Worm (Caenorhabditis elegans) whole organism, late embryonic: ENCODE results near the gene str-94.

Source experiments
- C08G9.2 ChIP-seq: sonication (generic microtip); optimal IDR thresholded peaks from 2 replicates; lab custom pipeline; 2016; ENCODE audit warnings: mild to moderate bottlenecking, missing genetic modification characterization, moderate library complexity, missing compliant biosample characterization
- C38D4.7 ChIP-seq: fragments of 200-800 bp; sonication (Bioruptor generic); optimal IDR thresholded peaks from 2 replicates; lab custom pipeline; 2018; ENCODE audit warnings: mild to moderate bottlenecking, missing genetic modification characterization, moderate library complexity, missing compliant biosample characterization
- F13H6.1 ChIP-seq: sonication (generic microtip); optimal IDR thresholded peaks from 2 replicates; lab custom pipeline; 2016; ENCODE audit warnings: missing genetic modification characterization, missing compliant biosample characterization
- K02D7.2 ChIP-seq: sonication (generic microtip); optimal IDR thresholded peaks from 2 replicates; lab custom pipeline; 2017; ENCODE audit warnings: mild to moderate bottlenecking, missing genetic modification characterization, missing compliant biosample characterization
- K09A11.1 ChIP-seq: sonication (generic microtip); optimal IDR thresholded peaks from 2 replicates; lab custom pipeline; 2017; ENCODE audit warnings: antibody characterized with exemption, mild to moderate bottlenecking, missing genetic modification characterization, missing compliant biosample characterization; ENCODE audit not compliant: insufficient read depth
- Y22D7AL.16 ChIP-seq: sonication (generic microtip); optimal IDR thresholded peaks from 2 replicates; lab custom pipeline; 2016; ENCODE audit warnings: missing genetic modification characterization, missing compliant biosample characterization
- ahr-1 ChIP-seq: sonication (generic microtip); optimal IDR thresholded peaks from 2 replicates; lab custom pipeline; 2016; ENCODE audit warnings: missing genetic modification characterization, missing compliant biosample characterization
- ceh-14 ChIP-seq: sonication (generic microtip); optimal IDR thresholded peaks from 2 replicates; lab custom pipeline; 2016; ENCODE audit warnings: missing genotype, missing genetic modification characterization, missing compliant biosample characterization
- ceh-19 ChIP-seq: fragments of 200-800 bp; sonication (Bioruptor generic); optimal IDR thresholded peaks from 2 replicates; lab custom pipeline; 2018; ENCODE audit warnings: mild to moderate bottlenecking, missing genetic modification characterization, missing compliant biosample characterization
- ceh-30 ChIP-seq: fragments of 150-350 bp; optimal IDR thresholded peaks from 2 replicates; lab custom pipeline; 2014; ENCODE audit warnings: missing biosample characterization, missing genetic modification characterization
- ceh-31 ChIP-seq: sonication (generic microtip); optimal IDR thresholded peaks from 2 replicates; lab custom pipeline; 2016; ENCODE audit warnings: missing genetic modification characterization, missing compliant biosample characterization
- ceh-45 ChIP-seq: fragments of 200-800 bp; sonication (Bioruptor generic); IDR thresholded peaks from 2 replicates; pipeline ENCODE4 v1.3.6; 2022; ENCODE audit warnings: missing genetic modification reagents, missing genetic modification characterization, missing compliant biosample characterization
- ceh-6 ChIP-seq: fragments of 200-800 bp; sonication (Bioruptor generic); optimal IDR thresholded peaks from 2 replicates; lab custom pipeline; 2018; ENCODE audit warnings: mild to moderate bottlenecking, missing genetic modification characterization, missing compliant biosample characterization
- ceh-9 ChIP-seq: sonication (generic microtip); optimal IDR thresholded peaks from 2 replicates; lab custom pipeline; 2016; ENCODE audit warnings: mild to moderate bottlenecking, missing genetic modification characterization, inconsistent platforms, missing compliant biosample characterization
- dmd-4 ChIP-seq: sonication (generic microtip); optimal IDR thresholded peaks from 2 replicates; lab custom pipeline; 2016; ENCODE audit warnings: borderline replicate concordance, missing genetic modification characterization, missing compliant biosample characterization
- dve-1 ChIP-seq: sonication (generic microtip); optimal IDR thresholded peaks from 2 replicates; lab custom pipeline; 2017; ENCODE audit warnings: antibody characterized with exemption, mild to moderate bottlenecking, missing genetic modification characterization, missing compliant biosample characterization
- elt-2 ChIP-seq: sonication (generic microtip); optimal IDR thresholded peaks from 2 replicates; lab custom pipeline; 2016; ENCODE audit warnings: missing genetic modification reagents, missing genetic modification characterization, missing compliant biosample characterization
- ets-4 ChIP-seq: sonication (generic microtip); optimal IDR thresholded peaks from 2 replicates; lab custom pipeline; 2016; ENCODE audit warnings: missing genetic modification characterization, missing compliant biosample characterization
- fkh-6 ChIP-seq: sonication (generic microtip); optimal IDR thresholded peaks from 2 replicates; lab custom pipeline; 2016; ENCODE audit warnings: missing genetic modification characterization, missing compliant biosample characterization
- gmeb-2 ChIP-seq: sonication (generic microtip); optimal IDR thresholded peaks from 2 replicates; lab custom pipeline; 2016; ENCODE audit warnings: missing genetic modification characterization, inconsistent platforms, missing compliant biosample characterization
- hlh-13 ChIP-seq: fragments of 200-800 bp; sonication (Bioruptor generic); optimal IDR thresholded peaks from 2 replicates; lab custom pipeline; 2018; ENCODE audit warnings: mild to moderate bottlenecking, missing genetic modification characterization, missing compliant biosample characterization
- hlh-30 ChIP-seq: sonication (generic microtip); optimal IDR thresholded peaks from 2 replicates; lab custom pipeline; 2017; ENCODE audit warnings: antibody characterized with exemption, missing genetic modification characterization, missing compliant biosample characterization; ENCODE audit not compliant: insufficient read depth
- hlh-6 ChIP-seq: sonication (generic microtip); optimal IDR thresholded peaks from 2 replicates; lab custom pipeline; 2016; ENCODE audit warnings: missing genotype, missing genetic modification characterization, missing compliant biosample characterization
- hlh-8 ChIP-seq: sonication (generic microtip); optimal IDR thresholded peaks from 2 replicates; lab custom pipeline; 2016; ENCODE audit warnings: missing genotype, missing genetic modification characterization, missing compliant biosample characterization
- lin-11 ChIP-seq: fragments of 200-800 bp; sonication (Bioruptor generic); optimal IDR thresholded peaks from 2 replicates; lab custom pipeline; 2018; ENCODE audit warnings: mild to moderate bottlenecking, missing genetic modification characterization, missing compliant biosample characterization
- madf-2 ChIP-seq: sonication (generic microtip); optimal IDR thresholded peaks from 2 replicates; lab custom pipeline; 2017; ENCODE audit warnings: missing genetic modification characterization, missing compliant biosample characterization
- mec-3 ChIP-seq: sonication (generic microtip); optimal IDR thresholded peaks from 2 replicates; lab custom pipeline; 2016; ENCODE audit warnings: borderline replicate concordance, missing genetic modification characterization, missing compliant biosample characterization
- nfya-1 ChIP-seq: sonication (generic microtip); optimal IDR thresholded peaks from 2 replicates; lab custom pipeline; 2017; ENCODE audit warnings: missing genetic modification characterization, mild to moderate bottlenecking, missing compliant biosample characterization, antibody characterized with exemption, moderate library complexity
- nhr-11 ChIP-seq: fragments of 150-350 bp; optimal IDR thresholded peaks from 2 replicates; lab custom pipeline; 2014; ENCODE audit warnings: missing biosample characterization, missing genetic modification characterization
- npax-4 ChIP-seq: sonication (generic microtip); optimal IDR thresholded peaks from 2 replicates; lab custom pipeline; 2016; ENCODE audit warnings: missing genetic modification characterization, missing compliant biosample characterization
- pag-3 ChIP-seq: sonication (generic microtip); optimal IDR thresholded peaks from 2 replicates; lab custom pipeline; 2016; ENCODE audit warnings: missing compliant biosample characterization, missing genetic modification characterization, borderline replicate concordance
- pax-1 ChIP-seq: fragments of 150-350 bp; optimal IDR thresholded peaks from 2 replicates; lab custom pipeline; 2014; ENCODE audit warnings: missing biosample characterization, missing genetic modification characterization
- pha-2 ChIP-seq: sonication (generic microtip); optimal IDR thresholded peaks from 2 replicates; lab custom pipeline; 2017; ENCODE audit warnings: mild to moderate bottlenecking, missing genetic modification characterization, missing compliant biosample characterization
- pqm-1 ChIP-seq: sonication (generic microtip); optimal IDR thresholded peaks from 2 replicates; lab custom pipeline; 2016; ENCODE audit warnings: missing genetic modification characterization, missing compliant biosample characterization
- pros-1 ChIP-seq: fragments of 150-350 bp; optimal IDR thresholded peaks from 2 replicates; lab custom pipeline; 2014; ENCODE audit warnings: missing biosample characterization, missing genetic modification reagents, missing genetic modification characterization
- ref-2 ChIP-seq: sonication (generic microtip); optimal IDR thresholded peaks from 2 replicates; lab custom pipeline; 2016; ENCODE audit warnings: missing genetic modification characterization, missing compliant biosample characterization
- rnt-1 ChIP-seq: sonication (generic microtip); optimal IDR thresholded peaks from 2 replicates; lab custom pipeline; 2016; ENCODE audit warnings: missing genetic modification characterization, missing compliant biosample characterization
- sdc-2 ChIP-seq: sonication (generic microtip); optimal IDR thresholded peaks from 2 replicates; lab custom pipeline; 2016; ENCODE audit warnings: missing genotype, missing genetic modification characterization, missing compliant biosample characterization
- sox-2 ChIP-seq: fragments of 200-800 bp; sonication (Bioruptor generic); IDR thresholded peaks from 2 replicates; pipeline ENCODE4 v1.3.6; 2022; ENCODE audit warnings: missing genetic modification reagents, missing genetic modification characterization, missing compliant biosample characterization
- sox-4 ChIP-seq: sonication (generic microtip); optimal IDR thresholded peaks from 2 replicates; lab custom pipeline; 2017; ENCODE audit warnings: mild to moderate bottlenecking, missing genetic modification characterization, inconsistent platforms, missing compliant biosample characterization
- syd-9 ChIP-seq: sonication (generic microtip); optimal IDR thresholded peaks from 2 replicates; lab custom pipeline; 2016; ENCODE audit warnings: mild to moderate bottlenecking, missing genetic modification characterization, moderate library complexity, missing compliant biosample characterization
- tbx-2 ChIP-seq: sonication (generic microtip); optimal IDR thresholded peaks from 2 replicates; lab custom pipeline; 2016; ENCODE audit warnings: missing genetic modification characterization, missing compliant biosample characterization
- tbx-7 ChIP-seq: sonication (generic microtip); optimal IDR thresholded peaks from 2 replicates; lab custom pipeline; 2016; ENCODE audit warnings: missing genotype, missing genetic modification characterization, missing compliant biosample characterization
- unc-42 ChIP-seq: sonication (generic microtip); optimal IDR thresholded peaks from 2 replicates; lab custom pipeline; 2016; ENCODE audit warnings: missing genotype, missing genetic modification characterization, missing compliant biosample characterization
- unc-55 ChIP-seq: sonication (generic microtip); optimal IDR thresholded peaks from 2 replicates; lab custom pipeline; 2017; ENCODE audit warnings: missing biosample characterization, missing genetic modification reagents, missing genetic modification characterization
- unc-86 ChIP-seq: sonication (generic microtip); optimal IDR thresholded peaks from 2 replicates; lab custom pipeline; 2016; ENCODE audit warnings: missing genetic modification characterization, missing compliant biosample characterization

str-94 gene

DNA sequence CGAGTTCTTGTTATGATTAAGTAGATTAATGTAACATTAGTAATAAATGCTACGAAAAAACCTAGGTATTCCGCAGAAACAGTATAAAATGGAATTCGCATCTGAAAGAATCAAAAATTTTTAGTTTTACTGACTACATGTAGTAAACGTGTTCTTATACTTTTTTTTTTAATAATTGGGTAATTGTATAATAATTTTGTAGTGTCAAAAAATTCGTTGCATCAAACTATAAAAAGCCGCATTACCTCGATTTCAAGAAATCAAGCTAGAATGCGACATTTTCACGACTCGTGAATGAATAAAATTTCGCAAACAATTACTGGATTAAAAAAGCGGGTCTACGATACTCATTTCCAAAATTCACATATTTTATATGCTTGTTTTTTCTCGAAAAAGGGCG is at the start of gene str-94:
Gene str-94, minus strand, starts transcription at position 101 of the 400 bp plus-strand sequence.
- TF ChIP-seq unc-55 (no peak), nfya-1 (tag; lab: Kevin White, UChicago) (no peak), hlh-6 (tag; lab: Kevin White, UChicago) (no peak), C38D4.7 (GFP tag; lab: Kevin White, UChicago) (no peak), dmd-4 (no peak), tbx-7 (tag; lab: Kevin White, UChicago) (no peak), unc-86 (no peak), K09A11.1 (no peak), K02D7.2 (no peak), hlh-13 (no peak), pros-1 (tag; lab: Kevin White, UChicago) (no peak), sox-2 (GFP tag; lab: Robert Waterston, UW) (no peak), fkh-6 (tag; lab: Kevin White, UChicago) (no peak), unc-42 (tag; lab: Kevin White, UChicago) (no peak), npax-4 (tag; lab: Kevin White, UChicago) (no peak), lin-11 (no peak), sdc-2 (no peak), ceh-9 (tag; lab: Kevin White, UChicago) (no peak), ahr-1 (no peak)
- TF ChIP-seq, all 69 proteins: peak for 0

- TF ChIP-seq gmeb-2 (tag; lab: Kevin White, UChicago) (no peak), ets-4 (no peak), lin-11 (no peak), pros-1 (tag; lab: Kevin White, UChicago) (no peak), K09A11.1 (no peak), tbx-7 (tag; lab: Kevin White, UChicago) (no peak), K02D7.2 (no peak), ceh-30 (tag; lab: Kevin White, UChicago) (no peak), ceh-9 (tag; lab: Kevin White, UChicago) (no peak), C38D4.7 (GFP tag; lab: Kevin White, UChicago) (no peak), pag-3 (no peak), ref-2 (tag; lab: Kevin White, UChicago) (no peak), hlh-8 (tag; lab: Kevin White, UChicago) (no peak), sox-4 (no peak), unc-42 (tag; lab: Kevin White, UChicago) (no peak), syd-9 (tag; lab: Kevin White, UChicago) (no peak)
These were observed 48.2 kb upstream of the str-94 start, which contains the start of gene F44A2.5 for ce11 chrV:9297332-9297731. Gene F44A2.5 (plus strand): TSS chrV:9297632.

DNA sequence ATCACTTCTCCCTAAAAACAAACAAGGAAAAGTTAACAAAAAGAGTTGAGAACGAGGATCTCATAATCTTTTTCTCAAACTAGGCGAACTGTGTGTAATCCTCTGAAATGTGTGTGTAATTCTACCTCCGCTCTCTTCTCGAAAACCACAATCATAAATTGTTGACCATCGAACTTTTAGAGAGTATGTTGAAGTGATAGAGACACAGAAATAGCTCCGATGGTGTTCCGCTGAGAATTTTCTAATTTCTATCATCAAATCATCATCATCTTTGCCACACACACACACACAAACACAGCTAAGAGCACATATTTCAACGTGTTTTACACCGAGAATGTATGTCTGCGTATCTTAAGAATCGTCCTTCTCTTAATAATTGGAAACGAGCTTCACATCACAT is 46.5 kb upstream of the str-94 start:
- no peak for TF ChIP-seq C08G9.2 (tag; lab: Kevin White, UChicago)
- TF ChIP-seq pqm-1 (tag; lab: Kevin White, UChicago): no peak
- TF ChIP-seq dmd-4: no peak
- no peak for TF ChIP-seq lin-11
- no peak for TF ChIP-seq ceh-6 (GFP tag; lab: Kevin White, UChicago)
- TF ChIP-seq syd-9 (tag; lab: Kevin White, UChicago): no peak
- TF ChIP-seq F13H6.1: no peak
- peak; percentile 60 for TF ChIP-seq rnt-1 (tag; lab: Kevin White, UChicago)

DNA sequence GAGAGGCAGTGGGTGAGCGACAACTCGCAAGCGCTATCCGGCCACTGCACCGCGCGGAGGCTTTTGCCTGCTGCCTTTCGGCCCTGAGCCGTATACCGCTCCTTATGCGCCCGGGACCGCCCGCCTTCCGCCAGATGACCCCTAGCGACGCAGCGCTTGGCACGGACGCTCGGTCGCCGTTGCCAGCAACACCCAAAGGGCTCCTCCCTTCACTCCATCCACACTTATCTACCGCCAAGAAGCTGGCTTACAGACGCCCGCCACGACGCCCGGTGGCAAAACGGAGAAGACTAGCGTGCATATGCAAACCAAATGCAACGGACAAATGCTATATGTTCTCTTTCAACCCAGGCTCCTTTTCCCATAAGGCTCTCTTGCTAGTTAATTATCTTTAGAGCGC is 44.3 kb upstream of the str-94 start:
- TF ChIP-seq rnt-1 (tag; lab: Kevin White, UChicago) (no peak), ceh-9 (tag; lab: Kevin White, UChicago) (no peak), pha-2 (no peak), elt-2 (tag; lab: Kevin White, UChicago) (no peak), ceh-45 (GFP tag; lab: Robert Waterston, UW) (no peak), sox-2 (GFP tag; lab: Robert Waterston, UW) (no peak), K09A11.1 (no peak), dve-1 (no peak), lin-11 (no peak), ceh-19 (GFP tag; lab: Kevin White, UChicago) (no peak), syd-9 (tag; lab: Kevin White, UChicago) (no peak), pros-1 (tag; lab: Kevin White, UChicago) (no peak), F13H6.1 (no peak), hlh-8 (tag; lab: Kevin White, UChicago) (no peak), Y22D7AL.16 (tag; lab: Kevin White, UChicago) (no peak), madf-2 (tag; lab: Kevin White, UChicago) (no peak), nhr-11 (tag; lab: Kevin White, UChicago) (no peak), ceh-31 (tag; lab: Kevin White, UChicago) (peak; percentile 17), dmd-4 (no peak), tbx-7 (tag; lab: Kevin White, UChicago) (no peak), pax-1 (tag; lab: Kevin White, UChicago) (no peak), mec-3 (tag; lab: Kevin White, UChicago) (no peak), ceh-14 (tag; lab: Kevin White, UChicago) (peak; percentile 34), tbx-2 (tag; lab: Kevin White, UChicago) (peak; percentile 42), pag-3 (no peak), hlh-30 (tag; lab: Kevin White, UChicago) (no peak)
